Worm (Caenorhabditis elegans) whole organism, L3 larva: ENCODE measurements around the gene K07F5.14.
A peak's percentile ranks its signal among the peaks of the same experiment; 100 is the strongest.
"Not testable (repeated sequence)": the region's sequence is repeated elsewhere in the genome, so short reads cannot be mapped to it uniquely, and the experiment has no call there.

Experiments used
- ZK546.5 ChIP-seq: sonication (generic microtip); optimal IDR thresholded peaks from 2 replicates; lab custom pipeline; 2017; ENCODE audit warnings: missing biosample characterization, missing genetic modification characterization
- aly-2 ChIP-seq: fragments of 150-350 bp; optimal IDR thresholded peaks from 2 replicates; lab custom pipeline; 2014; ENCODE audit warnings: missing biosample characterization, missing genetic modification characterization
- ama-1 ChIP-seq: fragments of 150-350 bp; optimal IDR thresholded peaks from 2 replicates; lab custom pipeline; 2018
- ceh-28 ChIP-seq: fragments of 150-350 bp; optimal IDR thresholded peaks from 2 replicates; lab custom pipeline; 2014; ENCODE audit warnings: missing biosample characterization, missing genetic modification reagents, missing genetic modification characterization
- ceh-82 ChIP-seq: fragments of 150-350 bp; optimal IDR thresholded peaks from 2 replicates; lab custom pipeline; 2014; ENCODE audit warnings: missing biosample characterization, missing genetic modification characterization
- daf-12 ChIP-seq: fragments of 150-350 bp; optimal IDR thresholded peaks from 2 replicates; lab custom pipeline; 2014; ENCODE audit warnings: missing biosample characterization, missing genetic modification reagents, missing genetic modification characterization
- egl-5 ChIP-seq: fragments of 150-350 bp; optimal IDR thresholded peaks from 2 replicates; lab custom pipeline; 2017; ENCODE audit warnings: missing biosample characterization, missing genetic modification reagents, missing genetic modification characterization, inconsistent platforms
- elt-3 ChIP-seq, 3 experiments: fragments of 150-350 bp in 1 of 3; sonication (generic microtip) in 2 of 3; optimal IDR thresholded peaks; 2 replicates in 2 of 3; 4 replicates in 1 of 3; lab custom pipeline; 2014 to 2017; ENCODE audit warnings: missing biosample characterization in 3 of 3, missing genetic modification characterization in 3 of 3
- fkh-10 ChIP-seq: sonication (generic microtip); optimal IDR thresholded peaks from 2 replicates; lab custom pipeline; 2017; ENCODE audit warnings: missing biosample characterization, missing genetic modification reagents, missing genetic modification characterization
- fkh-2 ChIP-seq: fragments of 150-350 bp; optimal IDR thresholded peaks from 2 replicates; lab custom pipeline; 2014; ENCODE audit warnings: missing biosample characterization, missing genetic modification reagents, missing genetic modification characterization
- hmg-11 ChIP-seq: sonication (generic microtip); optimal IDR thresholded peaks from 2 replicates; lab custom pipeline; 2016; ENCODE audit warnings: missing genetic modification characterization, missing compliant biosample characterization
- jun-1 ChIP-seq: fragments of 150-350 bp; optimal IDR thresholded peaks from 2 replicates; lab custom pipeline; 2014; ENCODE audit warnings: missing biosample characterization, missing genetic modification reagents, missing genetic modification characterization
- lin-15B ChIP-seq: fragments of 150-350 bp; optimal IDR thresholded peaks from 2 replicates; lab custom pipeline; 2014; ENCODE audit warnings: missing biosample characterization, missing genetic modification characterization
- nfya-1 ChIP-seq: sonication (generic microtip); optimal IDR thresholded peaks from 2 replicates; lab custom pipeline; 2017; ENCODE audit warnings: missing genetic modification characterization, mild to moderate bottlenecking, missing compliant biosample characterization, antibody characterized with exemption, moderate library complexity; ENCODE audit not compliant: insufficient read depth
- nhr-11 ChIP-seq: fragments of 150-350 bp; optimal IDR thresholded peaks from 2 replicates; lab custom pipeline; 2014; ENCODE audit warnings: missing biosample characterization, missing genetic modification characterization
- nhr-12 ChIP-seq: fragments of 150-350 bp; optimal IDR thresholded peaks from 2 replicates; lab custom pipeline; 2014; ENCODE audit warnings: missing biosample characterization, missing genetic modification characterization
- nhr-237 ChIP-seq: fragments of 150-350 bp; optimal IDR thresholded peaks from 2 replicates; lab custom pipeline; 2014; ENCODE audit warnings: missing biosample characterization, missing genetic modification characterization
- nhr-28 ChIP-seq: fragments of 150-350 bp; optimal IDR thresholded peaks from 2 replicates; lab custom pipeline; 2014; ENCODE audit warnings: missing biosample characterization, missing genetic modification characterization
- nhr-43 ChIP-seq: sonication (generic microtip); optimal IDR thresholded peaks from 2 replicates; lab custom pipeline; 2016; ENCODE audit warnings: mild to moderate bottlenecking, missing genetic modification characterization, missing compliant biosample characterization; ENCODE audit not compliant: poor library complexity, severe bottlenecking
- nhr-67 ChIP-seq: fragments of 150-350 bp; optimal IDR thresholded peaks from 2 replicates; lab custom pipeline; 2014; ENCODE audit warnings: missing biosample characterization, missing genetic modification characterization
- nhr-76 ChIP-seq: fragments of 150-350 bp; sonication (generic microtip); optimal IDR thresholded peaks from 5 replicates; lab custom pipeline; 2014; ENCODE audit warnings: missing biosample characterization, missing genetic modification characterization
- nhr-77 ChIP-seq: fragments of 150-350 bp; optimal IDR thresholded peaks from 2 replicates; lab custom pipeline; 2014; ENCODE audit warnings: missing biosample characterization, missing genetic modification characterization
- pha-4 ChIP-seq: fragments of 150-350 bp; optimal IDR thresholded peaks from 2 replicates; lab custom pipeline; 2014; ENCODE audit warnings: missing biosample characterization, missing genetic modification reagents, missing genetic modification characterization
- pqm-1 ChIP-seq: fragments of 150-350 bp; optimal IDR thresholded peaks from 2 replicates; lab custom pipeline; 2017; ENCODE audit warnings: missing biosample characterization, missing genetic modification characterization, inconsistent platforms
- sea-2 ChIP-seq: fragments of 150-350 bp; sonication (generic microtip); optimal IDR thresholded peaks from 4 replicates; lab custom pipeline; 2014; ENCODE audit warnings: missing biosample characterization, missing genetic modification reagents, missing genetic modification characterization
- snpc-4 ChIP-seq: fragments of 150-350 bp; optimal IDR thresholded peaks from 2 replicates; lab custom pipeline; 2014; ENCODE audit warnings: missing biosample characterization, missing genetic modification characterization
- tbx-2 ChIP-seq: sonication (generic microtip); optimal IDR thresholded peaks from 2 replicates; lab custom pipeline; 2016; ENCODE audit warnings: mild to moderate bottlenecking, missing genetic modification characterization, missing compliant biosample characterization
- unc-39 ChIP-seq: sonication (generic microtip); optimal IDR thresholded peaks from 4 replicates; lab custom pipeline; 2017; ENCODE audit warnings: missing biosample characterization, missing genetic modification characterization
- zag-1 ChIP-seq: fragments of 150-350 bp; optimal IDR thresholded peaks from 2 replicates; lab custom pipeline; 2014; ENCODE audit warnings: missing biosample characterization, missing genetic modification characterization
- ztf-11 ChIP-seq: fragments of 150-350 bp; optimal IDR thresholded peaks from 2 replicates; lab custom pipeline; 2014; ENCODE audit warnings: missing biosample characterization, missing genetic modification characterization
- ztf-4 ChIP-seq: fragments of 150-350 bp; optimal IDR thresholded peaks from 2 replicates; lab custom pipeline; 2014; ENCODE audit warnings: missing biosample characterization, missing genetic modification characterization

K07F5.14 gene

ce11 chrIV:9891938-9892337, 29.9 kb downstream of the K07F5.14 start, which contains the start of gene F32B6.4:
Gene F32B6.4, minus strand, starts transcription at chrIV:9892038.
- TF ChIP-seq ztf-11 (tag; lab: Kevin White, UChicago): no peak
- TF ChIP-seq egl-5 (tag; lab: Kevin White, UChicago): no peak
- TF ChIP-seq snpc-4 (tag; lab: Kevin White, UChicago): no peak
- TF ChIP-seq jun-1: no peak
- TF ChIP-seq zag-1 (tag; lab: Kevin White, UChicago): no peak
- TF ChIP-seq daf-12 (tag; lab: Kevin White, UChicago): no peak
- TF ChIP-seq nhr-28 (tag; lab: Kevin White, UChicago): no peak
- no peak for TF ChIP-seq nhr-237 (tag; lab: Kevin White, UChicago)
- TF ChIP-seq nhr-11 (tag; lab: Kevin White, UChicago): no peak
- TF ChIP-seq nhr-67: no peak
- TF ChIP-seq sea-2 (GFP tag; lab: Kevin White, UChicago): no peak
- TF ChIP-seq nfya-1 (tag; lab: Kevin White, UChicago): no peak
- TF ChIP-seq nhr-76 (tag; lab: Kevin White, UChicago): no peak

DNA sequence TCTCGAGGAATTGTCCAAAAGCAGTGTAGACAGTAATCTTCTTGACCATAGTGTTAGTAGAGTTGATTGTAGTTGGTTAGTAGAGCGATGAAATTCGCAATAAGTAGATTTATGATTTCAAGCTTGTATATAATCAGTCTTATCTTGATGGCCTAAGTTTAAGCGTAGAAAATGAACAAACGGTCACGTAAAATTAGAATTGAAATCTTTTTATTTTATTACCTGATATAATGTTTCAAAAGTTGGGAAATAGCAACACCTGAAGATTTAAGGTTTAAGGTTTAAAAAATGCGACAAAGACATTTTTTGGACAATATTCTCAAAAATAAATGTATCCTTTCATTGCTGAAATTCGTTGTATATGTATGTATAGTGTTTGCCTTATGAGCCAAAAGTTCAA, 31.6 kb downstream of the K07F5.14 start, which contains the start of gene sss-1:
Gene sss-1, minus strand, starts transcription at position 101 of the 400 bp plus-strand sequence.
- not testable (repeated sequence) for TF ChIP-seq fkh-2 (tag; lab: Kevin White, UChicago); ama-1 (lab: Kevin White, UChicago); nhr-28 (tag; lab: Kevin White, UChicago)

ce11 chrIV:9894331-9894730, 32.3 kb downstream of the K07F5.14 start, which contains the start of gene msp-77:
Gene msp-77, plus strand, starts transcription at chrIV:9894631.
- TF ChIP-seq ama-1 (lab: Kevin White, UChicago); elt-3 (tag; optimal IDR thresholded peaks at IDR 0.05; lab: Kevin White, UChicago); ceh-82: not testable (repeated sequence)

ce11 chrIV:9895088-9895487, 33.1 kb downstream of the K07F5.14 start, which contains the start of gene ssp-32:
Gene ssp-32, plus strand, starts transcription at chrIV:9895388.
- TF ChIP-seq aly-2 (tag; lab: Kevin White, UChicago): no peak
- TF ChIP-seq pqm-1 (tag; lab: Kevin White, UChicago): no peak
- TF ChIP-seq nhr-12 (tag; lab: Kevin White, UChicago): no peak
- TF ChIP-seq nhr-43 (tag; lab: Kevin White, UChicago): no peak
- TF ChIP-seq zag-1 (tag; lab: Kevin White, UChicago): no peak
- TF ChIP-seq tbx-2 (tag; lab: Kevin White, UChicago): no peak
- TF ChIP-seq ama-1 (lab: Kevin White, UChicago): no peak
- no peak for TF ChIP-seq fkh-10 (GFP tag; lab: Kevin White, UChicago)
- no peak for TF ChIP-seq nhr-237 (tag; lab: Kevin White, UChicago)
- TF ChIP-seq ztf-11 (tag; lab: Kevin White, UChicago): no peak
- no peak for TF ChIP-seq nhr-77

DNA sequence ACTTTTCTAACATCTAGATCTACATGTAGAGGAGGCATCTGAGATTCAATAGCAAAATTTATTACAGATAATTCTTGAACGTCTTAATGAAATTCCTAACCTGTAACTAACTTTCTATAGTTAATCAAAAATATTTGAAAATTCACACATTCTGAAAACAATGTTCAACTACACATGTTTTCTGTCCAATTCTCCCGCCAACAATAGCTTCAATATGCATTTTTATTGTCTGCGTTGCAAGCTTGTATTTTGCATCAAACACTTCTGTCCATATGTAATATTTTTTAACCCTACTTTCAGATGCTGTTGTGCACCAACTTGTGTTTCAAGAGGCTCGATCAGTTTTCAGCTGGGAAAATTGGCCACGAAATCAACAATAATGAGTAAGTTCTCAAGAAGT, 36.7 kb downstream of the K07F5.14 start, which contains the start of gene tbc-3:
Gene tbc-3, plus strand, starts transcription at position 301 of the 400 bp plus-strand sequence.
- TF ChIP-seq pha-4 (tag; lab: Kevin White, UChicago) (no peak), daf-12 (tag; lab: Kevin White, UChicago) (no peak), egl-5 (tag; lab: Kevin White, UChicago) (no peak), ceh-82 (no peak), jun-1 (no peak), aly-2 (tag; lab: Kevin White, UChicago) (no peak), ceh-28 (tag; lab: Kevin White, UChicago) (no peak), nhr-11 (tag; lab: Kevin White, UChicago) (no peak), nhr-237 (tag; lab: Kevin White, UChicago) (no peak), fkh-10 (GFP tag; lab: Kevin White, UChicago) (no peak)

DNA sequence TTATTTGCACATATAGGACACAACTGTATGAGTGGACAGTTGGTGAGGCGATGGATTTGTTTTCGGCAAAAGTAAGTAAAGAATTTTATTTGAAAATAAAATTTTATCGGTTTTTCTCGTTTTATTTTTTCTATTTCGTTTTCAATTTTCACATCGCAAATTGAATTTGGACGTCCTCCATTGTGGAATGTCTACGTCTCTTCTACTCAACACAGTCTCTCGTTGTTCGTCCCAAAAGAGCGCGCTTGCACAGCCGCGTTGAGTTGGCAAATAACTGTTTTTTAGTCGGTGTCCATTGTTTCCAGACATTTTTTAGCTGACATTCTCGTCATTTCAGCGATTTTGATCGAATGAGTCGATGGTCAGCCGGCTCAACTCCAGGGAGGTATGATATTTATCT, 37.2 kb downstream of the K07F5.14 start:
- TF ChIP-seq lin-15B (tag; lab: Kevin White, UChicago) (peak; percentile 31), nhr-77 (no peak), ztf-4 (tag; lab: Kevin White, UChicago) (no peak), unc-39 (tag; lab: Kevin White, UChicago) (no peak), pha-4 (tag; lab: Kevin White, UChicago) (peak; percentile 34), hmg-11 (tag; lab: Kevin White, UChicago) (peak; percentile 7), ZK546.5 (tag; lab: Kevin White, UChicago) (no peak), ceh-28 (tag; lab: Kevin White, UChicago) (no peak)
